Worm (Caenorhabditis elegans) whole organism, mixed stage, embryonic: ENCODE data around the gene oac-58.
A peak's percentile ranks its signal among the peaks of the same experiment; 100 is the strongest.

Source experiments
- M03D4.4 ChIP-seq: sonication (generic microtip); optimal IDR thresholded peaks from 2 replicates; lab custom pipeline; 2017; ENCODE audit warnings: mild to moderate bottlenecking, missing genetic modification characterization, missing compliant biosample characterization
- bed-3 ChIP-seq: fragments of 200-800 bp; sonication (Bioruptor generic); optimal IDR thresholded peaks from 3 replicates; lab custom pipeline; 2018; ENCODE audit warnings: mild to moderate bottlenecking, missing genetic modification characterization, moderate library complexity, missing compliant biosample characterization
- ceh-39 ChIP-seq: fragments of 150-350 bp; optimal IDR thresholded peaks from 2 replicates; lab custom pipeline; 2014; ENCODE audit warnings: missing biosample characterization, missing genetic modification characterization
- ceh-43 ChIP-seq: fragments of 200-800 bp; sonication (Bioruptor generic); optimal IDR thresholded peaks from 2 replicates; lab custom pipeline; 2018; ENCODE audit warnings: mild to moderate bottlenecking, missing genetic modification characterization, moderate library complexity, missing compliant biosample characterization
- ceh-83 ChIP-seq: fragments of 200-800 bp; sonication (Bioruptor generic); optimal IDR thresholded peaks from 2 replicates; lab custom pipeline; 2018; ENCODE audit warnings: mild to moderate bottlenecking, missing genetic modification characterization, missing compliant biosample characterization
- ces-1 ChIP-seq: fragments of 150-350 bp; optimal IDR thresholded peaks from 2 replicates; lab custom pipeline; 2014; ENCODE audit warnings: missing biosample characterization, missing genetic modification reagents, missing genetic modification characterization
- cnd-1 ChIP-seq: fragments of 200-800 bp; sonication (Bioruptor generic); optimal IDR thresholded peaks from 2 replicates; lab custom pipeline; 2018; ENCODE audit warnings: mild to moderate bottlenecking, missing genetic modification characterization, missing compliant biosample characterization
- drap-1 ChIP-seq: fragments of 200-800 bp; sonication (Bioruptor generic); optimal IDR thresholded peaks from 3 replicates; lab custom pipeline; 2018; ENCODE audit warnings: mild to moderate bottlenecking, missing genetic modification characterization, missing compliant biosample characterization
- elt-1 ChIP-seq: sonication (generic microtip); optimal IDR thresholded peaks from 2 replicates; lab custom pipeline; 2017; ENCODE audit warnings: missing genetic modification characterization, mild to moderate bottlenecking, missing compliant biosample characterization, antibody characterized with exemption, moderate library complexity, borderline replicate concordance; ENCODE audit not compliant: insufficient read depth
- elt-3 ChIP-seq: fragments of 150-350 bp; optimal IDR thresholded peaks from 2 replicates; lab custom pipeline; 2014; ENCODE audit warnings: missing biosample characterization, missing genetic modification characterization
- flh-1 ChIP-seq: fragments of 200-800 bp; sonication (Bioruptor generic); optimal IDR thresholded peaks from 2 replicates; lab custom pipeline; 2018; ENCODE audit warnings: mild to moderate bottlenecking, missing genetic modification characterization, moderate library complexity, missing compliant biosample characterization
- hlh-1 ChIP-seq: fragments of 150-350 bp; optimal IDR thresholded peaks from 2 replicates; lab custom pipeline; 2014; ENCODE audit warnings: missing biosample characterization, missing genetic modification reagents, missing genetic modification characterization
- lin-13 ChIP-seq: fragments of 150-350 bp; optimal IDR thresholded peaks from 2 replicates; lab custom pipeline; 2014; ENCODE audit warnings: missing biosample characterization, missing genetic modification characterization
- lin-32 ChIP-seq: fragments of 200-800 bp; sonication (Bioruptor generic); optimal IDR thresholded peaks from 2 replicates; lab custom pipeline; 2018; ENCODE audit warnings: mild to moderate bottlenecking, missing genetic modification characterization, missing compliant biosample characterization
- lsy-2 ChIP-seq: fragments of 150-350 bp; optimal IDR thresholded peaks from 2 replicates; lab custom pipeline; 2014; ENCODE audit warnings: missing biosample characterization, missing genetic modification characterization
- mab-5 ChIP-seq: fragments of 150-350 bp; optimal IDR thresholded peaks from 2 replicates; lab custom pipeline; 2014; ENCODE audit warnings: missing biosample characterization, missing genetic modification characterization
- mep-1 ChIP-seq: fragments of 150-350 bp; optimal IDR thresholded peaks from 2 replicates; lab custom pipeline; 2017; ENCODE audit warnings: missing biosample characterization, missing genetic modification reagents, missing genetic modification characterization, inconsistent platforms
- mls-2 ChIP-seq: sonication (generic microtip); optimal IDR thresholded peaks from 2 replicates; lab custom pipeline; 2016; ENCODE audit warnings: mild to moderate bottlenecking, missing genetic modification characterization, moderate library complexity, missing compliant biosample characterization
- nhr-2 ChIP-seq: fragments of 150-350 bp; optimal IDR thresholded peaks from 2 replicates; lab custom pipeline; 2014; ENCODE audit warnings: missing biosample characterization, missing genetic modification characterization
- nhr-237 ChIP-seq: fragments of 150-350 bp; optimal IDR thresholded peaks from 2 replicates; lab custom pipeline; 2014; ENCODE audit warnings: missing biosample characterization, missing genetic modification characterization
- nhr-28 ChIP-seq: fragments of 150-350 bp; optimal IDR thresholded peaks from 2 replicates; lab custom pipeline; 2014; ENCODE audit warnings: missing biosample characterization, missing genetic modification characterization
- pha-4 ChIP-seq: fragments of 150-350 bp; optimal IDR thresholded peaks from 2 replicates; lab custom pipeline; 2018; ENCODE audit warnings: missing biosample characterization, missing genetic modification reagents, missing genetic modification characterization
- sem-2 ChIP-seq: fragments of 200-800 bp; sonication (Bioruptor generic); optimal IDR thresholded peaks from 2 replicates; lab custom pipeline; 2018; ENCODE audit warnings: mild to moderate bottlenecking, missing genetic modification characterization, missing compliant biosample characterization
- sptf-1 ChIP-seq: sonication (generic microtip); optimal IDR thresholded peaks from 2 replicates; lab custom pipeline; 2017; ENCODE audit warnings: mild to moderate bottlenecking, missing genetic modification characterization, moderate library complexity, missing compliant biosample characterization
- tbx-8 ChIP-seq: fragments of 200-800 bp; sonication (Bioruptor generic); optimal IDR thresholded peaks from 2 replicates; lab custom pipeline; 2018; ENCODE audit warnings: mild to moderate bottlenecking, missing genetic modification characterization, moderate library complexity, missing compliant biosample characterization
- unc-120 ChIP-seq: sonication (generic microtip); optimal IDR thresholded peaks from 2 replicates; lab custom pipeline; 2017; ENCODE audit warnings: missing genetic modification characterization, missing compliant biosample characterization; ENCODE audit not compliant: poor library complexity, severe bottlenecking
- unc-39 ChIP-seq: fragments of 150-350 bp; optimal IDR thresholded peaks from 2 replicates; lab custom pipeline; 2014; ENCODE audit warnings: missing biosample characterization, missing genetic modification characterization
- unc-62 ChIP-seq: fragments of 150-350 bp; optimal IDR thresholded peaks from 2 replicates; lab custom pipeline; 2014; ENCODE audit warnings: missing biosample characterization, missing genetic modification reagents, missing genetic modification characterization
- zip-8 ChIP-seq: fragments of 150-350 bp; optimal IDR thresholded peaks from 2 replicates; lab custom pipeline; 2014; ENCODE audit warnings: missing biosample characterization, missing genetic modification characterization
- ztf-11 ChIP-seq: fragments of 150-350 bp; optimal IDR thresholded peaks from 2 replicates; lab custom pipeline; 2014; ENCODE audit warnings: missing biosample characterization, missing genetic modification characterization

Gene oac-58

DNA sequence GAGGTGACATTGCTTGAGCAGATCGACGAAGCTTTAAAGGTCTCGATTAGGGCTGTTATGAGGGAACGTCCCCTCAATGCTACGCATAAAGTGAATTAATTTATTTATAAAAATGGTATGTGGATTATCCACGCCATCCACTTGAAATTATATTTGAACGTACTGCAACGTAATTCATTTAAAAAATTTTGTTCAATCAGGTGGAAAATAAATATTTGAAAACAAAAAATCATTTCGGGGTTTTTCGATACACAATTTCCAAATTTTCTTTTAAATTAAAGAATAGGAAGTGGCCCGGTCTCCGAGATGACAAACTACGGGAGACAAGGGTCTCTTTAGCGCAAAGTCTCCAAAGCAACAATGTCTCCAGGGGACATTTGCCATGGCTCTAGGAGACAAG, at the start of gene oac-58:
Gene oac-58 (minus strand): TSS at position 101 of the 400 bp plus-strand sequence.
- TF ChIP-seq ceh-43 (GFP tag; lab: Kevin White, UChicago), result no peak
- no peak for TF ChIP-seq lsy-2
- no peak for TF ChIP-seq zip-8 (tag; lab: Kevin White, UChicago)
- no peak for TF ChIP-seq nhr-2
- TF ChIP-seq cnd-1, result no peak
- TF ChIP-seq ceh-83 (GFP tag; lab: Kevin White, UChicago), result no peak

DNA sequence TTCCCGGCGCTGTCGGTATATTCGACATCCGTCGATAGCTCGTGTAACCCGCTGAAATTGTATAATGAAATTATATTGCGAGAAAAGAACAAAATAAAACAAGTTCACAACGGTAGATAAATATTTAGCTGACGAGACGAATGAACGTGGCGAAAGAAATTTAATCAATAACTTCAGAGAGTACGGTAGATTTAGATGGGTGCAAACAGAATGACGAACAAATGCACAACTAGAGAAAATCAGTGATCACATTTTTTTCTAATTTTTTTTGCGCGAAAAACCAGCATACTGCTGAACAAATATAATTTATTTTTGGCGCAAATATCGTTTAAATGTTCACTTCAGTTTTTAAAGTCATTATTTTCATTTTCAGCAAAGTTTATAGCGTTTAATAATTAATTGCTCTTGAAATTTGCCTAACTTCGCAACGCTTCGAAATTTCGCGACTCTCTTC, 49.3 kb upstream of the oac-58 start, which contains the start of gene sec-24.2:
Gene sec-24.2 (minus strand): TSS at position 51 of the 454 bp plus-strand sequence.
- no peak for TF ChIP-seq zip-8 (tag; lab: Kevin White, UChicago)
- no peak for TF ChIP-seq mab-5 (tag; lab: Kevin White, UChicago)
- no peak for TF ChIP-seq nhr-28 (tag; lab: Kevin White, UChicago)
- no peak for TF ChIP-seq ceh-83 (GFP tag; lab: Kevin White, UChicago)
- TF ChIP-seq pha-4 (tag; lab: Kevin White, UChicago), result no peak
- TF ChIP-seq bed-3, result no peak
- no peak for TF ChIP-seq lsy-2
- TF ChIP-seq nhr-2, result no peak
- no peak for TF ChIP-seq ces-1 (GFP tag; lab: Kevin White, UChicago)
- TF ChIP-seq mls-2 (tag; lab: Kevin White, UChicago), result no peak
- TF ChIP-seq unc-62 (GFP tag; lab: Kevin White, UChicago), result no peak
- no peak for TF ChIP-seq drap-1 (GFP tag; lab: Kevin White, UChicago)
- no peak for TF ChIP-seq M03D4.4 (tag; lab: Kevin White, UChicago)
- no peak for TF ChIP-seq tbx-8 (GFP tag; lab: Kevin White, UChicago)
- TF ChIP-seq unc-120 (tag; lab: Kevin White, UChicago), result no peak
- no peak for TF ChIP-seq lin-32 (GFP tag; lab: Kevin White, UChicago)
- TF ChIP-seq lin-13 (tag; lab: Kevin White, UChicago), result no peak
- TF ChIP-seq mep-1 (tag; lab: Kevin White, UChicago), result no peak

DNA sequence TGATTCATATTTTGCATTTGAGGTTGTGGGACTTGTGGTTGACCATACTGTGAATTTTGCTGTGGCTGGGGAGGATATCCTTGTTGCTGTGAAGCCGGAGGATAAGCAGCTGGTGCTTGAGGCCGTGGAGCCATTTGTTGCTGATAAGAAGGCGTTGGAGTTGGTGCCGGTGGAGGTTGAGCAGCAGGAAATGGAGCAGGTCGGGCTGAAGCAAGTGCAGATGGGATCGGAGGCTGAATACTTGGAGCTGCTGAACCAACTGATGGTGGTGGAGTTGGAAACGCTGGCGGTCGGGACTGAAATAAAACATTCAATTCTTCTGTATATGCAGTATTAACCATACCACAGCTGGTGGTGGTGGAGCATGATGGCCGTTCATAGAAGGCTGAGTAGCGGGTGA, 48.5 kb upstream of the oac-58 start:
- TF ChIP-seq lin-32 (GFP tag; lab: Kevin White, UChicago) (no peak), sem-2 (GFP tag; lab: Kevin White, UChicago) (no peak), ceh-83 (GFP tag; lab: Kevin White, UChicago) (no peak), lsy-2 (no peak), drap-1 (GFP tag; lab: Kevin White, UChicago) (no peak), ceh-39 (tag; lab: Kevin White, UChicago) (no peak), sptf-1 (tag; lab: Kevin White, UChicago) (no peak), elt-3 (no peak), lin-13 (tag; lab: Kevin White, UChicago) (no peak), cnd-1 (no peak), elt-1 (tag; lab: Kevin White, UChicago) (no peak)

DNA sequence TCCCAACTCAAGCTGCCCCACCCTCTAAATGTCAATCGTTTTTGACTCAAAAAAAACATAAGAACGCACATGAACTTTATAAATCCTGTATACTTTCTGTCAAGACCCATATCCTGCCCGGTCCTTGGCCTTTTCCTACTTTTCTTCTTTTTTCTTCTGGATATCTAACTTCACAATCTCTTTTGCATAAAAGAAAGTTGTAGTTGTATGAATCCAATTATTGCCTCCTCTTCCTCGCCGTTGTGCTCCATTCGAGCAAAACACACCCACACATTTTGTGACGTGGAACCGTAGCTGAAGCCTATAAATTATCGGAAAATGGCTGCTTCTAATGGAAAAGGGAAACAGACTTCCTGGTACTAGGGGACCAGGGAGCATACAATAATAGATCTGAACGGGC, 38.7 kb upstream of the oac-58 start:
- TF ChIP-seq mep-1 (tag; lab: Kevin White, UChicago), result no peak
- peak; percentile 23 for TF ChIP-seq ces-1 (GFP tag; lab: Kevin White, UChicago)

DNA sequence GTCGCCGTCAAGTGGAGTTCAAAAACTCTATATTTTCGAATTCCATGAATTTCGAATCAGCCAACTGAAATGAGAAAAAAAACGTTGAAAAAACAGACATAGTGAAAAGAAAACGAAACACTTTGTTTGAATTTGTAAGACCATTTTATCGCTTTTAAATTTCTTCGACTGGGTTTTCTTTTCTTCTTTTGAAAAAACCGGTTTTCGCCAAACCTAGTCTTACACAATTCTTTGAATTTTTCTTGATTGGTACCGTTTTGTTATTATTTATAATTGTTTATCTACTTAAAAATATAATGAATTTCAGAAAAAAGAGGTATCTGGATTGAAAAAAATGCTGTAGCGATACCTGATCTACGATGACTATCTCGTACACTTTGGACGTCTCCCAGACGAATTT, 38.1 kb upstream of the oac-58 start, which contains the start of gene best-22:
Gene best-22 (plus strand): TSS at position 301 of the 400 bp plus-strand sequence.
- TF ChIP-seq unc-39 (tag; lab: Kevin White, UChicago), result no peak

DNA sequence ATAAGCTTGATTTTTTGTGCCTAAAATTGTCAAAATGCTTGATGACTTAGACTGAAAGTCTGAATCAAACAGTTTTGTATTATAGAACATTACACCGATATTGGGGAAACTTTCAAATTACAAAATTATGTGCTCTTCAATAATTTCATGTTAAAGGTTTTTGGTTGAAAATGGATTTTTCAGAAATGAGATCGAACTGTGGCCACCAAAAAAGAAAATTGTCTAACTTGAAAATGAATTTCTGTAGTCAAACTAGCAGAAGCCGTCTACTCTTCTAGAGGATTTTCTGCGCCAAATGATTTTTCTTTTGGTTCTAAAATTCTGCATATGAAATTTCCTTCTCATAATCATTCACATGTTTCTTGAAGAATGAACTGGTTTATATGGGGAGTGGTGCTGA, 29.4 kb upstream of the oac-58 start:
- no peak for TF ChIP-seq elt-3
- no peak for TF ChIP-seq unc-62 (GFP tag; lab: Kevin White, UChicago)
- TF ChIP-seq zip-8 (tag; lab: Kevin White, UChicago), result no peak
- no peak for TF ChIP-seq hlh-1 (tag; lab: Kevin White, UChicago)
- TF ChIP-seq nhr-237 (tag; lab: Kevin White, UChicago), result no peak
- TF ChIP-seq nhr-2, result no peak
- TF ChIP-seq unc-120 (tag; lab: Kevin White, UChicago), result no peak
- TF ChIP-seq ztf-11 (tag; lab: Kevin White, UChicago), result no peak
- no peak for TF ChIP-seq flh-1 (GFP tag; lab: Kevin White, UChicago)
- TF ChIP-seq mls-2 (tag; lab: Kevin White, UChicago), result no peak
- no peak for TF ChIP-seq ces-1 (GFP tag; lab: Kevin White, UChicago)
- TF ChIP-seq unc-39 (tag; lab: Kevin White, UChicago), result no peak
- no peak for TF ChIP-seq ceh-39 (tag; lab: Kevin White, UChicago)
- no peak for TF ChIP-seq mab-5 (tag; lab: Kevin White, UChicago)
